Fruit fly (Drosophila melanogaster) whole organism, embryonic: ENCODE data around the gene CG11986.

Source experiments
- BEAF-32 ChIP-seq: fragments of 200-800 bp; sonication (Bioruptor generic); optimal IDR thresholded peaks from 3 replicates; lab custom pipeline; 2017; ENCODE audit warnings: missing biosample characterization, missing genetic modification characterization, mild to moderate bottlenecking, moderate library complexity, missing genetic modification reagents
- CG11695 ChIP-seq: fragments of 200-800 bp; sonication (Bioruptor generic); IDR thresholded peaks from 3 replicates; pipeline ENCODE4 v1.3.6; 2022; ENCODE audit warnings: missing biosample characterization, missing genetic modification characterization
- CG12071 ChIP-seq: fragments of 200-800 bp; sonication (Bioruptor generic); optimal IDR thresholded peaks from 3 replicates; lab custom pipeline; 2018; ENCODE audit warnings: missing biosample characterization, mild to moderate bottlenecking, missing genetic modification characterization
- CG12744 ChIP-seq: fragments of 200-800 bp; sonication (Bioruptor generic); optimal IDR thresholded peaks from 2 replicates; lab custom pipeline; 2016; ENCODE audit warnings: missing biosample characterization, missing genetic modification characterization
- CG13424 ChIP-seq: fragments of 200-800 bp; sonication (Bioruptor generic); optimal IDR thresholded peaks from 2 replicates; lab custom pipeline; 2019; ENCODE audit warnings: missing biosample characterization, mild to moderate bottlenecking, missing genetic modification characterization, moderate library complexity
- CG14441 ChIP-seq: fragments of 200-800 bp; sonication (Bioruptor generic); IDR thresholded peaks from 2 replicates; pipeline ENCODE4 v1.3.6; 2022; ENCODE audit warnings: missing biosample characterization, missing genetic modification characterization
- CG14667 ChIP-seq: fragments of 200-800 bp; sonication (Bioruptor generic); IDR thresholded peaks from 2 replicates; pipeline ENCODE4 v1.3.6; 2022; ENCODE audit warnings: missing biosample characterization, missing genetic modification characterization
- CG1603 ChIP-seq: fragments of 200-800 bp; sonication (Bioruptor generic); optimal IDR thresholded peaks from 2 replicates; lab custom pipeline; 2019; ENCODE audit warnings: missing biosample characterization, mild to moderate bottlenecking, missing genetic modification characterization, moderate library complexity
- CG16815 ChIP-seq: fragments of 200-800 bp; sonication (Bioruptor generic); optimal IDR thresholded peaks from 3 replicates; lab custom pipeline; 2017; ENCODE audit warnings: missing biosample characterization, mild to moderate bottlenecking, missing genetic modification characterization
- CG17328 ChIP-seq: fragments of 200-800 bp; sonication (Bioruptor generic); IDR thresholded peaks from 2 replicates; pipeline ENCODE4 v1.3.6; 2022; ENCODE audit warnings: missing biosample characterization, missing genetic modification characterization
- CG1792 ChIP-seq: fragments of 200-800 bp; sonication (Bioruptor generic); optimal IDR thresholded peaks from 2 replicates; lab custom pipeline; 2016; ENCODE audit warnings: missing biosample characterization, missing genetic modification characterization
- CG18619 ChIP-seq: fragments of 200-800 bp; sonication (Bioruptor generic); optimal IDR thresholded peaks from 3 replicates; lab custom pipeline; 2017; ENCODE audit warnings: missing biosample characterization, mild to moderate bottlenecking, missing genetic modification characterization
- CG2712 ChIP-seq: fragments of 200-800 bp; optimal IDR thresholded peaks from 3 replicates; lab custom pipeline; 2019; ENCODE audit warnings: missing biosample characterization, mild to moderate bottlenecking, missing genetic modification characterization, moderate library complexity
- CG4360 ChIP-seq: fragments of 200-800 bp; sonication (Bioruptor generic); IDR thresholded peaks from 2 replicates; pipeline ENCODE4 v1.3.6; 2022; ENCODE audit warnings: missing biosample characterization, missing genetic modification characterization
- CG6683 ChIP-seq: fragments of 200-800 bp; sonication (Bioruptor generic); optimal IDR thresholded peaks from 2 replicates; lab custom pipeline; 2017; ENCODE audit warnings: missing biosample characterization, mild to moderate bottlenecking, missing genetic modification characterization, missing genetic modification reagents
- CG7357 ChIP-seq: fragments of 200-800 bp; sonication (Bioruptor generic); IDR thresholded peaks from 3 replicates; pipeline ENCODE4 v1.3.6; 2022; ENCODE audit warnings: missing biosample characterization, missing genetic modification characterization
- CG8290 ChIP-seq, 3 experiments: fragments of 200-800 bp; sonication (Bioruptor generic); optimal IDR thresholded peaks; 2 replicates each; lab custom pipeline; 2016 to 2019; ENCODE audit warnings: missing biosample characterization in 3 of 3, missing genetic modification characterization in 3 of 3, mild to moderate bottlenecking in 2 of 3, moderate library complexity in 1 of 3
- Camta ChIP-seq: fragments of 200-800 bp; sonication (Bioruptor generic); optimal IDR thresholded peaks from 2 replicates; lab custom pipeline; 2016; ENCODE audit warnings: missing biosample characterization, missing genetic modification characterization
- Doc2 ChIP-seq: fragments of 200-800 bp; sonication (Bioruptor generic); IDR thresholded peaks from 2 replicates; pipeline ENCODE4 v1.3.6; 2022; ENCODE audit warnings: missing biosample characterization, missing genetic modification characterization
- Ets65A ChIP-seq: fragments of 200-800 bp; sonication (Bioruptor generic); peaks from one replicate; lab custom pipeline; 2016; ENCODE audit warnings: missing biosample characterization, missing genetic modification characterization
- Fer2 ChIP-seq: fragments of 200-800 bp; sonication (Bioruptor generic); optimal IDR thresholded peaks from 2 replicates; lab custom pipeline; 2018; ENCODE audit warnings: missing biosample characterization, mild to moderate bottlenecking, missing genetic modification characterization, moderate library complexity
- Fer3 ChIP-seq: fragments of 200-800 bp; sonication (Bioruptor generic); optimal IDR thresholded peaks from 2 replicates; lab custom pipeline; 2018; ENCODE audit warnings: missing biosample characterization, mild to moderate bottlenecking, missing genetic modification characterization, moderate library complexity
- HLH4C ChIP-seq: fragments of 200-800 bp; sonication (Bioruptor generic); IDR thresholded peaks from 3 replicates; pipeline ENCODE4 v1.3.6; 2022; ENCODE audit warnings: missing biosample characterization, missing genetic modification characterization; ENCODE audit not compliant: partially characterized antibody
- HLH54F ChIP-seq: fragments of 200-800 bp; sonication (Bioruptor generic); optimal IDR thresholded peaks from 3 replicates; lab custom pipeline; 2016; ENCODE audit warnings: missing biosample characterization, missing genetic modification characterization
- Hmr ChIP-seq: fragments of 200-800 bp; sonication (Bioruptor generic); optimal IDR thresholded peaks from 3 replicates; lab custom pipeline; 2017; ENCODE audit warnings: mild to moderate bottlenecking, missing biosample characterization, missing genetic modification reagents, missing genetic modification characterization
- Mrtf ChIP-seq: fragments of 200-800 bp; sonication (Bioruptor generic); IDR thresholded peaks from 3 replicates; pipeline ENCODE4 v1.3.6; 2022; ENCODE audit warnings: missing biosample characterization, missing genetic modification characterization
- NC2β ChIP-seq: fragments of 200-800 bp; sonication (Bioruptor generic); optimal IDR thresholded peaks from 2 replicates; lab custom pipeline; 2016; ENCODE audit warnings: missing biosample characterization, missing genetic modification characterization
- Optix ChIP-seq: fragments of 200-800 bp; sonication (Bioruptor generic); IDR thresholded peaks from 3 replicates; pipeline ENCODE4 v1.3.6; 2022; ENCODE audit warnings: missing biosample characterization, missing genetic modification characterization
- Ssrp ChIP-seq: fragments of 200-800 bp; sonication (Bioruptor generic); optimal IDR thresholded peaks from 2 replicates; lab custom pipeline; 2018; ENCODE audit warnings: missing biosample characterization, mild to moderate bottlenecking, missing genetic modification characterization, moderate library complexity
- Xrp1 ChIP-seq: fragments of 200-800 bp; sonication (Bioruptor generic); IDR thresholded peaks from 2 replicates; pipeline ENCODE4 v1.3.6; 2022; ENCODE audit warnings: missing biosample characterization, missing genetic modification characterization
- abd-A ChIP-seq: fragments of 200-800 bp; sonication (Bioruptor generic); optimal IDR thresholded peaks from 3 replicates; lab custom pipeline; 2019; ENCODE audit warnings: missing biosample characterization, mild to moderate bottlenecking, missing genetic modification characterization, moderate library complexity
- ap ChIP-seq: fragments of 200-800 bp; sonication (Bioruptor generic); IDR thresholded peaks from 2 replicates; pipeline ENCODE4 v1.3.6; 2022; ENCODE audit warnings: missing biosample characterization, missing genetic modification characterization
- ara ChIP-seq: fragments of 200-800 bp; sonication (Bioruptor generic); IDR thresholded peaks from 2 replicates; pipeline ENCODE4 v1.3.6; 2022; ENCODE audit warnings: missing biosample characterization, missing genetic modification characterization
- az2 ChIP-seq: fragments of 200-800 bp; sonication (Bioruptor generic); optimal IDR thresholded peaks from 3 replicates; lab custom pipeline; 2016; ENCODE audit warnings: missing biosample characterization, missing genetic modification characterization
- crc ChIP-seq: fragments of 200-800 bp; sonication (Bioruptor generic); optimal IDR thresholded peaks from 2 replicates; lab custom pipeline; 2016; ENCODE audit warnings: missing biosample characterization, missing genetic modification characterization
- da ChIP-seq: fragments of 200-800 bp; sonication (Bioruptor generic); optimal IDR thresholded peaks from 2 replicates; lab custom pipeline; 2016; ENCODE audit warnings: missing biosample characterization, missing genetic modification characterization
- dmrt11E ChIP-seq: fragments of 200-800 bp; sonication (Bioruptor generic); optimal IDR thresholded peaks from 3 replicates; lab custom pipeline; 2018; ENCODE audit warnings: missing biosample characterization, mild to moderate bottlenecking, missing genetic modification characterization, moderate library complexity
- dysf ChIP-seq: fragments of 200-800 bp; sonication (Bioruptor generic); IDR thresholded peaks from 3 replicates; pipeline ENCODE4 v1.3.6; 2022; ENCODE audit warnings: missing biosample characterization, missing genetic modification characterization
- esg ChIP-seq: fragments of 200-800 bp; sonication (Bioruptor generic); conservative IDR thresholded peaks from 2 replicates; pipeline ENCODE4 v1.3.6; 2022; ENCODE audit warnings: missing biosample characterization, missing genetic modification characterization
- ftz-f1 ChIP-seq: fragments of 200-800 bp; sonication (Bioruptor generic); optimal IDR thresholded peaks from 2 replicates; lab custom pipeline; 2016; ENCODE audit warnings: missing biosample characterization, missing genetic modification characterization
- hbn ChIP-seq: fragments of 200-800 bp; sonication (Bioruptor generic); IDR thresholded peaks from 2 replicates; pipeline ENCODE4 v1.3.6; 2022; ENCODE audit warnings: missing biosample characterization, missing genetic modification characterization; ENCODE audit not compliant: partially characterized antibody
- hth ChIP-seq: fragments of >200 bp; optimal IDR thresholded peaks from 2 replicates; lab custom pipeline; 2017; ENCODE audit warnings: inconsistent platforms
- ind ChIP-seq: fragments of 200-800 bp; sonication (Bioruptor generic); optimal IDR thresholded peaks from 3 replicates; lab custom pipeline; 2016; ENCODE audit warnings: missing biosample characterization, missing genetic modification characterization
- luna ChIP-seq: fragments of 200-800 bp; sonication (Bioruptor generic); optimal IDR thresholded peaks from 2 replicates; lab custom pipeline; 2016; ENCODE audit warnings: missing biosample characterization, missing genetic modification characterization
- mld ChIP-seq: fragments of 200-800 bp; sonication (Bioruptor generic); IDR thresholded peaks from 3 replicates; pipeline ENCODE4 v1.3.6; 2022; ENCODE audit warnings: missing biosample characterization, missing genetic modification characterization; ENCODE audit not compliant: partially characterized antibody
- prd ChIP-seq, 3 experiments: fragments of >200 bp in 2 of 3; fragments of 200-800 bp in 1 of 3; sonication (Bioruptor generic) in 1 of 3; optimal IDR thresholded peaks in 2 of 3; IDR thresholded peaks in 1 of 3; 2 replicates in 2 of 3; 3 replicates in 1 of 3; pipeline versions ENCODE4 v1.3.6 to Lab custom; 2017 to 2022; ENCODE audit warnings: missing biosample characterization in 1 of 3, missing genetic modification characterization in 1 of 3
- pum ChIP-seq: fragments of 200-800 bp; sonication (Bioruptor generic); optimal IDR thresholded peaks from 2 replicates; lab custom pipeline; 2016; ENCODE audit warnings: missing biosample characterization, missing genetic modification characterization
- seq ChIP-seq: fragments of 200-800 bp; sonication (Bioruptor generic); IDR thresholded peaks from 2 replicates; pipeline ENCODE4 v1.3.6; 2022; ENCODE audit warnings: missing biosample characterization, missing genetic modification characterization
- slbo ChIP-seq: fragments of 200-800 bp; sonication (Bioruptor generic); IDR thresholded peaks from 2 replicates; pipeline ENCODE4 v1.3.6; 2022; ENCODE audit warnings: missing biosample characterization, missing genetic modification characterization
- vfl ChIP-seq: fragments of 200-800 bp; sonication (Bioruptor generic); optimal IDR thresholded peaks from 2 replicates; lab custom pipeline; 2016; ENCODE audit warnings: missing biosample characterization, missing genetic modification characterization
- zen2 ChIP-seq: fragments of 200-800 bp; sonication (Bioruptor generic); IDR thresholded peaks from 3 replicates; pipeline ENCODE4 v1.3.6; 2022; ENCODE audit warnings: missing biosample characterization, missing genetic modification characterization; ENCODE audit not compliant: partially characterized antibody

Gene CG11986

dm6 chr3R:9062756-9063155 is 47.5 kb downstream of the CG11986 start (continued):
- TF ChIP-seq CG2712 (tag; lab: Kevin White, UChicago) (no peak), seq (GFP tag; lab: Robert Waterston, UW) (no peak), Ets65A (GFP tag; lab: Kevin White, UChicago) (no peak), slbo (GFP tag; lab: Robert Waterston, UW) (peak; percentile 22; the same call in 1 of the 2 replicates), CG6683 (GFP tag; lab: Kevin White, UChicago) (no peak), dysf (GFP tag; lab: Robert Waterston, UW) (0 out of 3 replicates have a peak, but pooled peaks have one; percentile 34), crc (GFP tag; lab: Kevin White, UChicago) (no peak), Mrtf (GFP tag; lab: Robert Waterston, UW) (0 out of 3 replicates have a peak, but pooled peaks have one; percentile 22), Fer2 (tag; lab: Kevin White, UChicago) (no peak), CG12071 (GFP tag; lab: Kevin White, UChicago) (no peak), CG8290 (GFP tag; optimal IDR thresholded peaks at IDR 0.05; lab: Kevin White, UChicago) (no peak), CG8290 (tag; optimal IDR thresholded peaks at IDR 0.05; lab: Kevin White, UChicago) (peak in 1 of 2 experiments; percentile 7), prd (optimal IDR thresholded peaks at IDR 0.05; lab: Kevin White, UChicago) (no peak), prd (GFP tag; IDR thresholded peaks at IDR 0.05; lab: Robert Waterston, UW) (peak; percentile 22; the same call in 1 of the 3 replicates), CG13424 (tag; lab: Kevin White, UChicago) (no peak), CG7357 (GFP tag; lab: Robert Waterston, UW) (no peak), CG18619 (GFP tag; lab: Kevin White, UChicago) (no peak), da (GFP tag; lab: Kevin White, UChicago) (no peak), esg (GFP tag; lab: Robert Waterston, UW) (no peak; the same call in 1 of the 2 replicates), CG14667 (GFP tag; lab: Robert Waterston, UW) (no peak), CG4360 (GFP tag; lab: Robert Waterston, UW) (no peak), BEAF-32 (GFP tag; lab: Kevin White, UChicago) (no peak), Fer3 (tag; lab: Kevin White, UChicago) (no peak), pum (GFP tag; lab: Kevin White, UChicago) (no peak), CG11695 (GFP tag; lab: Robert Waterston, UW) (0 out of 3 replicates have a peak, but pooled peaks have one; percentile 15), ap (GFP tag; lab: Robert Waterston, UW) (no peak), ftz-f1 (GFP tag; lab: Kevin White, UChicago) (no peak), luna (GFP tag; lab: Kevin White, UChicago) (no peak), HLH54F (GFP tag; lab: Kevin White, UChicago) (no peak), abd-A (tag; lab: Kevin White, UChicago) (no peak), az2 (GFP tag; lab: Kevin White, UChicago) (no peak), Ssrp (tag; lab: Kevin White, UChicago) (no peak), CG17328 (peak; percentile 29; the same call in 1 of the 2 replicates), mld (GFP tag; lab: Robert Waterston, UW) (no peak), hbn (no peak), ara (GFP tag; lab: Robert Waterston, UW) (0 out of 2 replicates have a peak, but pooled peaks have one; percentile 29), Hmr (no peak), CG1603 (peak; percentile 9), NC2β (no peak), zen2 (GFP tag; lab: Robert Waterston, UW) (no peak), Camta (no peak), vfl (GFP tag; lab: Kevin White, UChicago) (no peak), dmrt11E (no peak), CG1792 (no peak), Xrp1 (GFP tag; lab: Robert Waterston, UW) (peak; percentile 37; the same call in 1 of the 2 replicates), CG12744 (GFP tag; lab: Kevin White, UChicago) (no peak), CG16815 (no peak), CG14441 (GFP tag; lab: Robert Waterston, UW) (0 out of 2 replicates have a peak, but pooled peaks have one; percentile 40), Optix (GFP tag; lab: Robert Waterston, UW) (no peak), HLH4C (GFP tag; lab: Robert Waterston, UW) (no peak), Doc2 (GFP tag; lab: Robert Waterston, UW) (no peak), hth (no peak), ind (peak; percentile 1)
